Fruit fly (Drosophila melanogaster): ENCODE data around the gene PK2-R1.
A peak's percentile ranks its signal among the peaks of the same experiment; 100 is the strongest.

PK2-R1 gene

dm6 chr3R:13366561-13367518 is 28.7 kb downstream of the PK2-R1 start, which contains the start of gene Elp6 (continued):
- TF ChIP-seq CG3726 (GFP tag; IDR thresholded peaks at IDR 0.05) (no peak), Sry-δ (GFP tag; optimal IDR thresholded peaks at IDR 0.05) (peak; percentile 31), CG7839 (tag; optimal IDR thresholded peaks at IDR 0.05) (peak; percentile 73), sna (GFP tag; IDR thresholded peaks at IDR 0.05; ENCODE audit: partially characterized antibody) (no peak), CG17568 (GFP tag; optimal IDR thresholded peaks at IDR 0.05) (peak; percentile 38), CG12299 (tag; optimal IDR thresholded peaks at IDR 0.05) (no peak), CG9437 (GFP tag; optimal IDR thresholded peaks at IDR 0.05) (peak; percentile 75), CG13894 (tag; optimal IDR thresholded peaks at IDR 0.05) (peak; percentile 32), CoRest (tag; optimal IDR thresholded peaks at IDR 0.05) (peak; percentile 80), CG34422 (GFP tag; IDR thresholded peaks at IDR 0.05) (peak; percentile 61), cato (GFP tag; optimal IDR thresholded peaks at IDR 0.05; ENCODE audit: borderline replicate concordance) (peak; percentile 55), fd3F (GFP tag; optimal IDR thresholded peaks at IDR 0.05) (peak; percentile 34), zen2 (GFP tag; IDR thresholded peaks at IDR 0.05; ENCODE audit: partially characterized antibody) (no peak), CG12391 (tag; optimal IDR thresholded peaks at IDR 0.05) (peak; percentile 68), Bgb (GFP tag; IDR thresholded peaks at IDR 0.05; ENCODE audit: partially characterized antibody) (no peak), CG17328 (GFP tag; IDR thresholded peaks at IDR 0.05) (peak; percentile 60), CG1024 (GFP tag; IDR thresholded peaks at IDR 0.05) (peak; percentile 52; the same call in 1 of the 2 replicates), CG30020 (tag; optimal IDR thresholded peaks at IDR 0.05) (no peak), dmrt99B (tag; optimal IDR thresholded peaks at IDR 0.05) (peak; percentile 73), kah (GFP tag; optimal IDR thresholded peaks at IDR 0.05) (no peak), seq (GFP tag; IDR thresholded peaks at IDR 0.05) (peak; percentile 46; the same call in 1 of the 2 replicates), CG15601 (tag; optimal IDR thresholded peaks at IDR 0.05) (no peak), vnd (GFP tag; IDR thresholded peaks at IDR 0.05; ENCODE audit: partially characterized antibody) (no peak), tio (GFP tag; optimal IDR thresholded peaks at IDR 0.05) (peak; percentile 82), CG2202 (tag; optimal IDR thresholded peaks at IDR 0.05) (no peak), CG8944 (GFP tag; optimal IDR thresholded peaks at IDR 0.05) (peak; percentile 41), CG11504 (tag; optimal IDR thresholded peaks at IDR 0.05) (peak; percentile 82), Hr39 (optimal IDR thresholded peaks at IDR 0.05) (no peak), CG18262 (tag; optimal IDR thresholded peaks at IDR 0.05) (peak; percentile 62), lov (optimal IDR thresholded peaks at IDR 0.05) (no peak), lov (GFP tag; IDR thresholded peaks at IDR 0.05) (no peak), HLH54F (GFP tag; optimal IDR thresholded peaks at IDR 0.05) (peak; percentile 76), CG15011 (GFP tag; optimal IDR thresholded peaks at IDR 0.05) (peak; percentile 64), CG33213 (GFP tag; optimal IDR thresholded peaks at IDR 0.05) (peak; percentile 37), yki (optimal IDR thresholded peaks at IDR 0.05) (no peak), CG4707 (GFP tag; optimal IDR thresholded peaks at IDR 0.05) (no peak), CG30431 (GFP tag; optimal IDR thresholded peaks at IDR 0.05) (peak; percentile 4), CG18764 (GFP tag; optimal IDR thresholded peaks at IDR 0.05) (peak; percentile 47), CG4404 (GFP tag; IDR thresholded peaks at IDR 0.05) (no peak), hth (optimal IDR thresholded peaks at IDR 0.05) (no peak), CG10565 (GFP tag; optimal IDR thresholded peaks at IDR 0.05) (no peak), Doc2 (GFP tag; IDR thresholded peaks at IDR 0.05) (no peak), insv (GFP tag; optimal IDR thresholded peaks at IDR 0.05) (no peak), HmgD (GFP tag; optimal IDR thresholded peaks at IDR 0.05) (no peak), slp2 (GFP tag; optimal IDR thresholded peaks at IDR 0.05) (peak; percentile 53), CG7745 (tag; optimal IDR thresholded peaks at IDR 0.05) (no peak), CG11696 (GFP tag; IDR thresholded peaks at IDR 0.05) (no peak), CG17612 (GFP tag; IDR thresholded peaks at IDR 0.05) (0 out of 2 replicates have a peak, but pooled peaks have one; percentile 10), CG8359 (GFP tag; optimal IDR thresholded peaks at IDR 0.05; ENCODE audit: borderline replicate concordance) (no peak)

Data from whole organism, embryonic.